Worm (Caenorhabditis elegans): ENCODE results near the gene gst-3.

DNA sequence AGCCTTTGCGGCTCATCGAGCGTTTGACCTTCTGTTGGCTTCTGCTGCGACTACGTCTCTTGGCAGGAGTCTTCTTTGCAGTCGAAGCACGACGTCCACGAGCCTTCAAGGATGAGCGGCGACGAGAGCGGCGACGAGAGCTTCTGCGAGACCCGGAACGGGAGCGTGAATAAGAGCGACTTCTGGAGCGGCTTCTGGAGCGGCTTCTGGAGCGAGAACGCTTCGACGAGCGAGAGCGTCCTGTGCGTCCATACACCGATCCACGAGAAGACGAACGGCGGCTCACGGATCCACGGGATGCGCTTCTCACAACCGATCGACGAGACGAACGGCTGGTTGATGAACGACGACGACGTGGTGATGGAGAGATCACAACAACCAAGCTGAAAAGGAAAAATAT is 29.2 kb downstream of the gst-3 start:
- TF ChIP-seq nfya-2 (GFP tag; IDR thresholded peaks at IDR 0.05) (no peak), snpc-1.3 (tag; optimal IDR thresholded peaks at IDR 0.05; ENCODE audit: insufficient read depth) (no peak), pha-4 (tag; optimal IDR thresholded peaks at IDR 0.05) (no peak), nhr-27 (tag; optimal IDR thresholded peaks at IDR 0.05) (no peak), hlh-26 (GFP tag; conservative IDR thresholded peaks at IDR 0.05) (no peak), ztf-28 (GFP tag; IDR thresholded peaks at IDR 0.05) (no peak), lin-35 (GFP tag; optimal IDR thresholded peaks at IDR 0.05) (no peak)

All from whole organism, young adult.